Worm (Caenorhabditis elegans) whole organism, early embryonic: ENCODE measurements around the gene F46B3.1.

Experiments used
- B0310.2 ChIP-seq: sonication (generic microtip); optimal IDR thresholded peaks from 2 replicates; lab custom pipeline; 2016; ENCODE audit warnings: mild to moderate bottlenecking, missing genetic modification characterization, missing compliant biosample characterization
- F13C5.2 ChIP-seq: sonication (generic microtip); optimal IDR thresholded peaks from 2 replicates; lab custom pipeline; 2017; ENCODE audit warnings: mild to moderate bottlenecking, missing genetic modification characterization, inconsistent platforms, missing compliant biosample characterization
- aly-1 ChIP-seq: sonication (generic microtip); optimal IDR thresholded peaks from 2 replicates; lab custom pipeline; 2016; ENCODE audit warnings: missing genetic modification characterization, missing compliant biosample characterization
- ama-1 ChIP-seq: fragments of 150-350 bp; optimal IDR thresholded peaks from 2 replicates; lab custom pipeline; 2014
- ceh-13 ChIP-seq: fragments of 200-800 bp; sonication (Bioruptor generic); optimal IDR thresholded peaks from 2 replicates; lab custom pipeline; 2018; ENCODE audit warnings: mild to moderate bottlenecking, missing genetic modification characterization, missing compliant biosample characterization
- ceh-36 ChIP-seq: sonication (generic microtip); optimal IDR thresholded peaks from 2 replicates; lab custom pipeline; 2016; ENCODE audit warnings: missing genetic modification characterization, inconsistent platforms, missing compliant biosample characterization
- ets-7 ChIP-seq: sonication (generic microtip); optimal IDR thresholded peaks from 2 replicates; lab custom pipeline; 2016; ENCODE audit warnings: missing genotype, missing genetic modification characterization, missing compliant biosample characterization
- flt-1 ChIP-seq: fragments of 200-800 bp; sonication (Bioruptor generic); IDR thresholded peaks from 2 replicates; pipeline ENCODE4 v1.3.6; 2022; ENCODE audit warnings: missing genetic modification characterization, missing compliant biosample characterization
- hmbx-1 ChIP-seq: sonication (generic microtip); optimal IDR thresholded peaks from 2 replicates; lab custom pipeline; 2016; ENCODE audit warnings: mild to moderate bottlenecking, missing genetic modification characterization, missing compliant biosample characterization
- hmg-4 ChIP-seq: fragments of 200-800 bp; sonication (Bioruptor generic); optimal IDR thresholded peaks from 2 replicates; lab custom pipeline; 2018; ENCODE audit warnings: mild to moderate bottlenecking, missing genetic modification characterization, missing compliant biosample characterization
- hnd-1 ChIP-seq: sonication (generic microtip); optimal IDR thresholded peaks from 2 replicates; lab custom pipeline; 2016; ENCODE audit warnings: missing genetic modification characterization, missing compliant biosample characterization
- pes-1 ChIP-seq: fragments of 200-800 bp; sonication (Bioruptor generic); IDR thresholded peaks from 2 replicates; pipeline ENCODE4 v1.3.6; 2022; ENCODE audit warnings: missing genetic modification reagents, missing genetic modification characterization, missing compliant biosample characterization
- scrt-1 ChIP-seq: fragments of 200-800 bp; sonication (Bioruptor generic); IDR thresholded peaks from 2 replicates; pipeline ENCODE4 v1.3.6; 2022; ENCODE audit warnings: missing genetic modification characterization, missing compliant biosample characterization
- sea-1 ChIP-seq: fragments of 200-800 bp; sonication (Bioruptor generic); conservative IDR thresholded peaks from 2 replicates; pipeline ENCODE4 v1.3.6; 2022; ENCODE audit warnings: missing genetic modification characterization, missing compliant biosample characterization
- tbx-11 ChIP-seq: fragments of 200-800 bp; sonication (Bioruptor generic); IDR thresholded peaks from 2 replicates; pipeline ENCODE4 v1.3.6; 2022; ENCODE audit warnings: missing genetic modification characterization, missing compliant biosample characterization
- tbx-37 ChIP-seq: fragments of 200-800 bp; sonication (Bioruptor generic); conservative IDR thresholded peaks from 2 replicates; pipeline ENCODE4 v1.3.6; 2022; ENCODE audit warnings: missing genetic modification reagents, missing genetic modification characterization, missing compliant biosample characterization
- tra-4 ChIP-seq: sonication (generic microtip); optimal IDR thresholded peaks from 2 replicates; lab custom pipeline; 2017; ENCODE audit warnings: missing genetic modification characterization, missing compliant biosample characterization

Gene F46B3.1

DNA sequence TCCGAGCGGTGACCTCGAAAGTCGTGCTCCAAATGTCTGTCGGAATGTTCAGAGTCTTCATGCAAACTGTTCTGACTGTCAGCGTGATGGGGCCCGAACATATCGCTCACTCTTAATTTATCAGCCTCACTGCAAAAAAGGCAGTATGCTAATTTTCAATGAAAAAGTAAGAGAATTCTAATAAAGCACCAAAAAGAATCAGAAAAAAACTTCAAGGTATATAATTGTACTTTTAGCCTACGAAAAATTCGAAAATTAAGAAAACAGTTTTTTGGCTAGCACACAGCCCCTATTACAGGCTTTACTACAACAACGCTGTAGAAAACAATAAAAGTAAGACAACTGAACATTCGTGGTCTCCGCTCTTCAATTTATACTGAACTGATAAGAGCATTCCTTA, 35.2 kb downstream of the F46B3.1 start, which contains the start of gene F26F2.1:
Gene F26F2.1 (minus strand): TSS at position 101 of the 400 bp plus-strand sequence.
- no peak for TF ChIP-seq sea-1
- TF ChIP-seq ama-1 (lab: Kevin White, UChicago) = no peak
- no peak for TF ChIP-seq F13C5.2 (tag; lab: Kevin White, UChicago)
- TF ChIP-seq tbx-11 (GFP tag; lab: Robert Waterston, UW) = no peak
- no peak for TF ChIP-seq tra-4
- TF ChIP-seq pes-1 (GFP tag; lab: Robert Waterston, UW) = no peak
- TF ChIP-seq hnd-1 (tag; lab: Kevin White, UChicago) = no peak
- no peak for TF ChIP-seq aly-1
- TF ChIP-seq ets-7 = no peak
- no peak for TF ChIP-seq scrt-1 (GFP tag; lab: Robert Waterston, UW)

DNA sequence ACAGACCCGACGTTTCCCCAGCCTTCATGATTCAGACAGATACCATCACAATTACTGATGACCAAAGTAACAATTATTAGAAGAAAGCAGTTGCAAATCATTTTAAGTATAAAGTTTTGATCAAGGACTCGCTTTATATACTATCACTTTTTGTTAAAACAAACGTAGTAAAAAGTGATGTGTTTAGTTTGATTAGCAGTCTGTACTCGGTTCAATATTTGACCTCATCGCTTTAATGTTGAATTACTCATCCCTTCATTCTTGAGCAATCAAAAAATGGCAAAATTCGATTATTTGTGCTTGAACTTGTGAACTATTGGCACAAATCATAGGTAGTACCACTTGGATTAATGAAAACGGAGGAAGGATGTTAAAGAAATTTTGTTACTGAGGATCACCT, 38.7 kb downstream of the F46B3.1 start, which contains the start of gene abf-4:
Gene abf-4 (minus strand): TSS at position 101 of the 400 bp plus-strand sequence.
- TF ChIP-seq B0310.2 (tag; lab: Kevin White, UChicago) = no peak
- TF ChIP-seq tbx-11 (GFP tag; lab: Robert Waterston, UW) = no peak
- no peak for TF ChIP-seq scrt-1 (GFP tag; lab: Robert Waterston, UW)
- no peak for TF ChIP-seq hmg-4 (GFP tag; lab: Kevin White, UChicago)
- no peak for TF ChIP-seq pes-1 (GFP tag; lab: Robert Waterston, UW)
- TF ChIP-seq ama-1 (lab: Kevin White, UChicago) = no peak
- TF ChIP-seq ets-7 = no peak
- no peak for TF ChIP-seq flt-1 (GFP tag; lab: Robert Waterston, UW)
- no peak for TF ChIP-seq tra-4
- no peak for TF ChIP-seq hmbx-1 (tag; lab: Kevin White, UChicago)
- TF ChIP-seq aly-1 = no peak
- TF ChIP-seq F13C5.2 (tag; lab: Kevin White, UChicago) = no peak
- no peak for TF ChIP-seq ceh-13 (GFP tag; lab: Kevin White, UChicago)
- no peak for TF ChIP-seq sea-1
- no peak for TF ChIP-seq ceh-36

DNA sequence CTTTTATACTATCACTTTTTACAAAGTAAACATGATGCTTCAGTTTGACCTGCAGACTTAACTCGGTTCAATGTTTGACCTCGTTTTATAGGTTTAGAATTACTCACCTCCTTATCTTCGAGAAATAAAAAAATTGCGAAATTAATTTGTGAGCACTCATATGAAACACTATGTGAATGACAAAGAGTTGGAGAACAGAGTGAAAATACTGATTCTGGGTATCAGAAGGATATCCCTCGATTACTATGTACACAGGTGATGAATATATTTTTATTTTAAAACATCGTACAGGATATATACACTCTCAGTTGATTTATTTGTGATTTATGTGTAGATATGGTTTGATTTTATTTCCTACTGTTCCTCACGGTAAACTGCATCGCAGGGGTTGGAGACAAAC, 40.7 kb downstream of the F46B3.1 start, which contains the start of gene Y38H6C.23:
Gene Y38H6C.23 (minus strand): TSS at position 101 of the 400 bp plus-strand sequence.
- TF ChIP-seq sea-1 = no peak
- no peak for TF ChIP-seq ama-1 (lab: Kevin White, UChicago)
- TF ChIP-seq ets-7 = no peak
- TF ChIP-seq pes-1 (GFP tag; lab: Robert Waterston, UW) = no peak
- TF ChIP-seq tra-4 = no peak
- no peak for TF ChIP-seq B0310.2 (tag; lab: Kevin White, UChicago)
- no peak for TF ChIP-seq hmbx-1 (tag; lab: Kevin White, UChicago)
- no peak for TF ChIP-seq flt-1 (GFP tag; lab: Robert Waterston, UW)
- no peak for TF ChIP-seq aly-1
- TF ChIP-seq F13C5.2 (tag; lab: Kevin White, UChicago) = no peak
- TF ChIP-seq tbx-37 = no peak
- TF ChIP-seq ceh-36 = no peak

DNA sequence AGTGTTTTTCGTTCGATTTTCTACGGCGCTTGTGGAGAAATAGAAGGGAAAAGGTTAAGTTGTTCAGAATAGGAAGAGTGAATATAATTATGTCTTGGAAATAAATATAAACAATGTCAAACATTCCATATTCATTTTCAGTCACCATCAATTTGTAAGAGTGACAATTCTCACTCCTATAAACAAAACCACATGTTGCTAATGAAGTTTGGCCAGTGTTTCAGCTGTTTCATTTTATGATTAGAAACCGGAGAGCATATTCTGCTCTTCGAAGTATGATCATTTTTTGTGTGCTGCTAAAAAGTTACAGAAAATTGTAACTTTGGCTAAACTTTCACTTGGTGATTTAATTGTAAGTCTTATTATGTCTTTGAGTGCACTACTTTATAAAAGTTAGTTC, 41.9 kb downstream of the F46B3.1 start, which contains the start of gene Y38H6C.21:
Gene Y38H6C.21 (minus strand): TSS at position 148 of the 400 bp plus-strand sequence.
- TF ChIP-seq scrt-1 (GFP tag; lab: Robert Waterston, UW) (no peak), ceh-36 (no peak), ets-7 (no peak), F13C5.2 (tag; lab: Kevin White, UChicago) (no peak), flt-1 (GFP tag; lab: Robert Waterston, UW) (no peak), ceh-13 (GFP tag; lab: Kevin White, UChicago) (no peak), pes-1 (GFP tag; lab: Robert Waterston, UW) (no peak), hmbx-1 (tag; lab: Kevin White, UChicago) (no peak), hnd-1 (tag; lab: Kevin White, UChicago) (no peak), B0310.2 (tag; lab: Kevin White, UChicago) (no peak), sea-1 (no peak), tra-4 (no peak), aly-1 (no peak), tbx-37 (no peak), tbx-11 (GFP tag; lab: Robert Waterston, UW) (no peak), hmg-4 (GFP tag; lab: Kevin White, UChicago) (no peak), ama-1 (lab: Kevin White, UChicago) (no peak)

DNA sequence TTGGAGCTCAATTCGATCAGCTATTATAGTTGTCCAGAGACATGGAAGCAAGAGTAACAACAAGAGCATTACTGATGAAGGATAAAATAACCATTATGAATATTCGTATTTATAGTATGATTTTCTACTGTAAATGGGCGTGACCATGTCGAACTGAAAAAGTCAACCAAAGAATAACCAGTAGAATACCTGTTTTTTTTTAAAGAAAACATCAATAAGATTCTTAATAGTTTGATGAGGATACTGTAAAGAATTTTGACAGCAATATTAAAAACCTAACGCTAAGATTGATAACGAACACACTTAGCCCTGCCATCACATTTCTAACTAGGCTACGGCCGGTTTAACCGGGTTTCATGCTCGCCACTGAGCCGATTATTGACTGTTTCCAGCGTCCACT, 44.0 kb downstream of the F46B3.1 start, which contains the start of gene vmo-1:
Gene vmo-1 (minus strand): TSS at position 101 of the 400 bp plus-strand sequence.
- TF ChIP-seq tbx-37 = no peak

DNA sequence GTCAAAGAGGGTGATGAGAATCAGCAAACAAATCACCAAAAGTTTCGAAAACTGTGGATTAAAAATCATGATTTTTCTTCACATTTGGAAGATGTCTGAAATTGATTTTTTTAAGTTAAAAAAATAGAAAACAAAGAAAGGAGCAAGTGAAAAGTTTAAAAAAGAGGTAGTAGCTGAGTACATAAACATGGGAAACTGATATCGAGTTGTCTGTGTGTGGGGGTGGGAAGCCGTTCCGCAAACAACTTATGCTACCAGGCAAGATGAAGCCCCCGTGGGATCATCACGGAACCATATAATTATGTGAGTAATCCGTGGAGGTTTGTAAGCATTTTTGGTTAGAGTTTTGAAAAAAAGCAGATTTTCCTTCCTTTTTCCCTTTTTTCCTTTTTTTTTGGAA, 45.9 kb downstream of the F46B3.1 start, which contains the start of gene Y38H6C.20:
Gene Y38H6C.20 (minus strand): TSS at position 101 of the 400 bp plus-strand sequence.
- TF ChIP-seq F13C5.2 (tag; lab: Kevin White, UChicago) = no peak
- no peak for TF ChIP-seq aly-1
- no peak for TF ChIP-seq B0310.2 (tag; lab: Kevin White, UChicago)
- TF ChIP-seq ets-7 = no peak
- TF ChIP-seq ceh-36 = no peak
- TF ChIP-seq tbx-37 = no peak
- TF ChIP-seq hmbx-1 (tag; lab: Kevin White, UChicago) = no peak
- TF ChIP-seq sea-1 = no peak
- TF ChIP-seq tra-4 = no peak
- no peak for TF ChIP-seq pes-1 (GFP tag; lab: Robert Waterston, UW)

DNA sequence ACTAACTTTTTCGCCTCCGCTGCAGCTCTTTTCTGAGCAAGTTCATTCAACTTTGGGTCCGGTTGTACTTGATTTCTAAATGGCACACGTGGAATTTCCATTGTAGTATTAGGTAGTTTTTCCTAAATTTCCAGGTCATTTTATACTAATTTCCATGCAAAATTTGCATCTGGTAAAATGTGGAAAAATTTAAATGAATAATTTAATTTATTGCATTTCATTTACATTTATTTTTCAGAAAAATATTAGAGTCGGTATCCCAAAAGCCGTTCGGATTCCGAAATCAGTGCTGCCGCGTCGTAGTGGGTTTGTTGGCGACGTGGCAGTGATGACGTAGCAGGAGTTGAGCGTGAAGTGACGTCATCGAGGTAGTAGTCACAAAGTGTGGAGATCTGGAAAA, 49.9 kb downstream of the F46B3.1 start, which contains the start of gene Y38H6C.18:
Gene Y38H6C.18 (minus strand): TSS at position 101 of the 400 bp plus-strand sequence.
- no peak for TF ChIP-seq hnd-1 (tag; lab: Kevin White, UChicago)
- no peak for TF ChIP-seq F13C5.2 (tag; lab: Kevin White, UChicago)
- TF ChIP-seq pes-1 (GFP tag; lab: Robert Waterston, UW) = no peak
- no peak for TF ChIP-seq tbx-37
- no peak for TF ChIP-seq hmg-4 (GFP tag; lab: Kevin White, UChicago)
- no peak for TF ChIP-seq sea-1
- TF ChIP-seq flt-1 (GFP tag; lab: Robert Waterston, UW) = no peak
- TF ChIP-seq aly-1 = no peak
- no peak for TF ChIP-seq B0310.2 (tag; lab: Kevin White, UChicago)
- no peak for TF ChIP-seq tbx-11 (GFP tag; lab: Robert Waterston, UW)
- TF ChIP-seq scrt-1 (GFP tag; lab: Robert Waterston, UW) = no peak
- TF ChIP-seq hmbx-1 (tag; lab: Kevin White, UChicago) = no peak
- TF ChIP-seq tra-4 = no peak
- TF ChIP-seq ceh-13 (GFP tag; lab: Kevin White, UChicago) = no peak
- TF ChIP-seq ceh-36 = no peak
- TF ChIP-seq ets-7 = no peak
- no peak for TF ChIP-seq ama-1 (lab: Kevin White, UChicago)
